Worm (Caenorhabditis elegans) whole organism, late embryonic: ENCODE measurements around the gene nth-1.

Experiments used
- K09A11.1 ChIP-seq: sonication (generic microtip); optimal IDR thresholded peaks from 2 replicates; lab custom pipeline; 2017; ENCODE audit warnings: antibody characterized with exemption, mild to moderate bottlenecking, missing genetic modification characterization, missing compliant biosample characterization; ENCODE audit not compliant: insufficient read depth
- dve-1 ChIP-seq: sonication (generic microtip); optimal IDR thresholded peaks from 2 replicates; lab custom pipeline; 2017; ENCODE audit warnings: antibody characterized with exemption, mild to moderate bottlenecking, missing genetic modification characterization, missing compliant biosample characterization
- elt-2 ChIP-seq: sonication (generic microtip); optimal IDR thresholded peaks from 2 replicates; lab custom pipeline; 2016; ENCODE audit warnings: missing genetic modification reagents, missing genetic modification characterization, missing compliant biosample characterization
- eyg-1 ChIP-seq: sonication (generic microtip); optimal IDR thresholded peaks from 2 replicates; lab custom pipeline; 2016; ENCODE audit warnings: missing genotype, missing genetic modification characterization, missing compliant biosample characterization
- lin-11 ChIP-seq: fragments of 200-800 bp; sonication (Bioruptor generic); optimal IDR thresholded peaks from 2 replicates; lab custom pipeline; 2018; ENCODE audit warnings: mild to moderate bottlenecking, missing genetic modification characterization, missing compliant biosample characterization
- pha-4 ChIP-seq: fragments of 150-350 bp; optimal IDR thresholded peaks from 2 replicates; lab custom pipeline; 2018; ENCODE audit warnings: missing biosample characterization, missing genetic modification reagents, missing genetic modification characterization
- sox-4 ChIP-seq: sonication (generic microtip); optimal IDR thresholded peaks from 2 replicates; lab custom pipeline; 2017; ENCODE audit warnings: mild to moderate bottlenecking, missing genetic modification characterization, inconsistent platforms, missing compliant biosample characterization
- tbx-2 ChIP-seq: sonication (generic microtip); optimal IDR thresholded peaks from 2 replicates; lab custom pipeline; 2016; ENCODE audit warnings: missing genetic modification characterization, missing compliant biosample characterization
- unc-3 ChIP-seq, 2 experiments: fragments of 200-800 bp in 1 of 2; sonication (Bioruptor generic) in 1 of 2; sonication (generic microtip) in 1 of 2; conservative IDR thresholded peaks in 1 of 2; optimal IDR thresholded peaks in 1 of 2; 2 replicates each; pipeline versions ENCODE4 v1.3.6 to Lab custom; 2016 to 2022; ENCODE audit warnings: missing compliant biosample characterization in 2 of 2, missing genetic modification characterization in 2 of 2, missing genetic modification reagents in 1 of 2
- unc-86 ChIP-seq: sonication (generic microtip); optimal IDR thresholded peaks from 2 replicates; lab custom pipeline; 2016; ENCODE audit warnings: missing genetic modification characterization, missing compliant biosample characterization

DNA sequence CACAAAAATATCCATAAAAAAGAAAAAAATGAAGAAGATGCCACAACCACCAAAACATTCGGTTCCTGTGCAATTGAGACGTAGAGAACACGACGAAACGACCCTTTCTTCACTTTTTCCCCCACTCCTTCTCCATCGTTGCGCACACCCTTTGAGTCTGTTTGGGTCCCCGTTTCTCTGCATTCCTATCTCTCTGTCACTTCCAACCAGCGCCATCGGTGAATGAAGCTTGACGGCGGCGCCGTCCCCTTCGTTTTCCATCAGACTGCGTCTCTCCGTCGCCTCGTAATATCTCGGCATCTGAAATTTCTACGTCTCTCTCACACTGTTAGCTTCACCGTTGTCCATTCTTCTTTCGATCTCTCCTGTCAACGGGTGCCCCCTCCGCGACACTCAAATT, 41.6 kb upstream of the nth-1 start:
- TF ChIP-seq sox-4 (tag; lab: Kevin White, UChicago): no peak
- TF ChIP-seq dve-1 (tag; lab: Kevin White, UChicago): no peak
- no peak for TF ChIP-seq K09A11.1 (tag; lab: Kevin White, UChicago)
- TF ChIP-seq lin-11 (tag; lab: Kevin White, UChicago): no peak
- TF ChIP-seq unc-86 (tag; lab: Kevin White, UChicago): no peak
- no peak for TF ChIP-seq pha-4
- no peak for TF ChIP-seq unc-3 (GFP tag; conservative IDR thresholded peaks at IDR 0.05; lab: Robert Waterston, UW)
- TF ChIP-seq unc-3 (tag; optimal IDR thresholded peaks at IDR 0.05; lab: Kevin White, UChicago): no peak
- TF ChIP-seq eyg-1: no peak
- no peak for TF ChIP-seq elt-2 (tag; lab: Kevin White, UChicago)
- no peak for TF ChIP-seq tbx-2 (tag; lab: Kevin White, UChicago)
